Worm (Caenorhabditis elegans) whole organism, L1 larva: ENCODE results near the gene Y43F8B.9.
A peak's percentile ranks its signal among the peaks of the same experiment; 100 is the strongest.

Experiments
- C34B4.2 ChIP-seq: sonication (generic microtip); optimal IDR thresholded peaks from 2 replicates; lab custom pipeline; 2017; ENCODE audit warnings: mild to moderate bottlenecking, missing genetic modification characterization, missing compliant biosample characterization
- aha-1 ChIP-seq: fragments of 150-350 bp; optimal IDR thresholded peaks from 2 replicates; lab custom pipeline; 2014; ENCODE audit warnings: missing biosample characterization, missing genetic modification characterization
- ceh-63 ChIP-seq: fragments of 200-800 bp; sonication (Bioruptor generic); optimal IDR thresholded peaks from 2 replicates; lab custom pipeline; 2018; ENCODE audit warnings: mild to moderate bottlenecking, missing genetic modification characterization, missing compliant biosample characterization
- ceh-82 ChIP-seq, 3 experiments: fragments of 150-350 bp in 1 of 3; sonication (generic microtip) in 2 of 3; optimal IDR thresholded peaks; 2 replicates each; lab custom pipeline; 2014 to 2017; ENCODE audit warnings: missing biosample characterization in 3 of 3, missing genetic modification characterization in 3 of 3
- ceh-88 ChIP-seq: fragments of 200-800 bp; sonication (Bioruptor generic); IDR thresholded peaks from 2 replicates; pipeline ENCODE4 v1.3.6; 2022; ENCODE audit warnings: missing genetic modification characterization, missing compliant biosample characterization
- ces-1 ChIP-seq: fragments of 150-350 bp; optimal IDR thresholded peaks from 2 replicates; lab custom pipeline; 2014; ENCODE audit warnings: missing biosample characterization, missing genetic modification reagents, missing genetic modification characterization
- efl-1 ChIP-seq, 4 experiments: fragments of 150-350 bp; optimal IDR thresholded peaks in 3 of 4; peaks in 1 of 4; 1 replicate in 1 of 4; 2 replicates in 3 of 4; lab custom pipeline; 2014; ENCODE audit warnings: missing biosample characterization in 2 of 4, missing genetic modification characterization in 2 of 4, missing genetic modification reagents in 2 of 4
- elt-2 ChIP-seq: sonication (generic microtip); optimal IDR thresholded peaks from 2 replicates; lab custom pipeline; 2016; ENCODE audit warnings: missing genetic modification characterization, mild to moderate bottlenecking, inconsistent platforms, missing compliant biosample characterization, missing genetic modification reagents
- fkh-10 ChIP-seq: sonication (generic microtip); optimal IDR thresholded peaks from 2 replicates; lab custom pipeline; 2017; ENCODE audit warnings: missing biosample characterization, missing genetic modification reagents, missing genetic modification characterization
- fkh-8 ChIP-seq: sonication (generic microtip); optimal IDR thresholded peaks from 2 replicates; lab custom pipeline; 2016; ENCODE audit warnings: mild to moderate bottlenecking, missing genetic modification characterization, missing compliant biosample characterization
- grh-1 ChIP-seq: fragments of 200-800 bp; sonication (Bioruptor generic); IDR thresholded peaks from 2 replicates; pipeline ENCODE4 v1.3.6; 2022; ENCODE audit warnings: missing genetic modification reagents, missing genetic modification characterization, missing compliant biosample characterization
- hlh-17 ChIP-seq: fragments of 200-800 bp; sonication (Bioruptor generic); optimal IDR thresholded peaks from 2 replicates; lab custom pipeline; 2018; ENCODE audit warnings: missing genetic modification characterization, mild to moderate bottlenecking, missing compliant biosample characterization, moderate library complexity, borderline replicate concordance
- hpl-2 ChIP-seq: fragments of 150-350 bp; optimal IDR thresholded peaks from 2 replicates; lab custom pipeline; 2014; ENCODE audit warnings: missing biosample characterization, missing genetic modification reagents, missing genetic modification characterization
- isw-1 ChIP-seq: fragments of 200-800 bp; sonication (Bioruptor generic); IDR thresholded peaks from 2 replicates; pipeline ENCODE4 v1.3.6; 2022; ENCODE audit warnings: missing genetic modification characterization, missing compliant biosample characterization
- jun-1 ChIP-seq: fragments of 150-350 bp; optimal IDR thresholded peaks from 2 replicates; lab custom pipeline; 2014; ENCODE audit warnings: missing biosample characterization, missing genetic modification reagents, missing genetic modification characterization
- lin-35 ChIP-seq, 2 experiments: fragments of 150-350 bp; optimal IDR thresholded peaks; 2 replicates each; lab custom pipeline; 2014; ENCODE audit warnings: missing biosample characterization in 2 of 2, missing genetic modification characterization in 2 of 2, missing genetic modification reagents in 2 of 2
- mab-9 ChIP-seq: fragments of 200-800 bp; sonication (Bioruptor generic); IDR thresholded peaks from 2 replicates; pipeline ENCODE4 v1.3.6; 2022; ENCODE audit warnings: missing genetic modification reagents, missing genetic modification characterization, missing compliant biosample characterization
- mef-2 ChIP-seq: fragments of 150-350 bp; optimal IDR thresholded peaks from 2 replicates; lab custom pipeline; 2014; ENCODE audit warnings: missing biosample characterization, missing genetic modification characterization
- nhr-19 ChIP-seq: fragments of 200-800 bp; sonication (Bioruptor generic); conservative IDR thresholded peaks from 2 replicates; pipeline ENCODE4 v1.3.6; 2022; ENCODE audit warnings: missing genetic modification characterization, missing compliant biosample characterization
- nhr-20 ChIP-seq: sonication (generic microtip); optimal IDR thresholded peaks from 2 replicates; lab custom pipeline; 2016; ENCODE audit warnings: mild to moderate bottlenecking, missing genetic modification characterization, missing compliant biosample characterization
- nhr-47 ChIP-seq: sonication (generic microtip); optimal IDR thresholded peaks from 2 replicates; lab custom pipeline; 2016; ENCODE audit warnings: mild to moderate bottlenecking, missing genetic modification characterization, moderate library complexity, missing compliant biosample characterization
- nhr-71 ChIP-seq: sonication (generic microtip); optimal IDR thresholded peaks from 2 replicates; lab custom pipeline; 2016; ENCODE audit warnings: mild to moderate bottlenecking, missing genetic modification characterization, moderate library complexity, missing compliant biosample characterization
- nhr-76 ChIP-seq: sonication (generic microtip); optimal IDR thresholded peaks from 2 replicates; lab custom pipeline; 2017; ENCODE audit warnings: missing biosample characterization, missing genetic modification characterization
- pqm-1 ChIP-seq: sonication (generic microtip); optimal IDR thresholded peaks from 3 replicates; lab custom pipeline; 2017; ENCODE audit warnings: missing biosample characterization, missing genetic modification characterization
- snpc-4 ChIP-seq: fragments of 150-350 bp; optimal IDR thresholded peaks from 2 replicates; lab custom pipeline; 2014; ENCODE audit warnings: missing biosample characterization, missing genetic modification characterization
- snu-23 ChIP-seq: sonication (generic microtip); optimal IDR thresholded peaks from 2 replicates; lab custom pipeline; 2016; ENCODE audit warnings: missing genetic modification characterization, missing compliant biosample characterization
- sox-4 ChIP-seq: sonication (generic microtip); optimal IDR thresholded peaks from 2 replicates; lab custom pipeline; 2016; ENCODE audit warnings: missing genetic modification characterization, missing compliant biosample characterization
- tlp-1 ChIP-seq: fragments of 150-350 bp; optimal IDR thresholded peaks from 2 replicates; lab custom pipeline; 2014; ENCODE audit warnings: missing biosample characterization, missing genetic modification characterization
- unc-62 ChIP-seq: fragments of 150-350 bp; optimal IDR thresholded peaks from 2 replicates; lab custom pipeline; 2014; ENCODE audit warnings: missing biosample characterization, missing genetic modification reagents, missing genetic modification characterization
- unc-86 ChIP-seq: sonication (generic microtip); optimal IDR thresholded peaks from 2 replicates; lab custom pipeline; 2016; ENCODE audit warnings: missing genetic modification characterization, missing compliant biosample characterization
- zag-1 ChIP-seq: fragments of 150-350 bp; optimal IDR thresholded peaks from 2 replicates; lab custom pipeline; 2014; ENCODE audit warnings: missing biosample characterization, missing genetic modification characterization

The Y43F8B.9 gene

ce11 chrV:19432030-19432429 lies 45.9 kb upstream of the Y43F8B.9 start:
- TF ChIP-seq mab-9 (GFP tag; lab: Robert Waterston, UW) (no peak), mef-2 (tag; lab: Kevin White, UChicago) (no peak), aha-1 (tag; lab: Kevin White, UChicago) (no peak), nhr-71 (tag; lab: Kevin White, UChicago) (no peak), elt-2 (tag; lab: Kevin White, UChicago) (peak; percentile 14), unc-86 (no peak), ceh-63 (no peak), hlh-17 (GFP tag; lab: Kevin White, UChicago) (no peak)

DNA sequence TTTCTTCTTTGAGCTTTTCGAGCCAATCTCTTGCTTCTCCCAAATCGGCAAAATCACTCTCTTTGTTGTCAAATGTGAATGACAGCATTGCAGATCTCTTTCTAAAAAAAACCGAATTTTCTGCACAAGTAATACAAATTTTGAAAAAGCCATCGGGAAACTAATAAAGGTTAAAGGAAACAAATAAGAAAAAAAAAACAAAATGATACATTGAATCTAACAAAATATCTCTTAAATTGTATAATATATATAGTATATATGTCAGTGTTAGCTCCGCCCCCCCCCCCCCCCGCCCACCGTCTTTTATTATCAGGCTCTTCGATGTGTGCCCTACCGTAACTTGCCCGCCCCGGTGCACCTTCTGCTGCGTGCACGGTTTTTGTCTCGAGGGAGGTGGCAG lies 45.0 kb upstream of the Y43F8B.9 start, which contains the start of gene C25F9.11:
TSS of gene C25F9.11 (minus strand) at position 101 of the 400 bp plus-strand sequence.
- TF ChIP-seq nhr-76 (tag; lab: Kevin White, UChicago) = no peak
- TF ChIP-seq hlh-17 (GFP tag; lab: Kevin White, UChicago) = no peak
- TF ChIP-seq hpl-2 (GFP tag; lab: Kevin White, UChicago) = no peak
- TF ChIP-seq lin-35 (GFP tag; optimal IDR thresholded peaks at IDR 0.05; lab: Kevin White, UChicago) = no peak
- TF ChIP-seq C34B4.2 (tag; lab: Kevin White, UChicago) = no peak
- TF ChIP-seq snu-23 (GFP tag; lab: Kevin White, UChicago) = no peak
- no peak for TF ChIP-seq jun-1 (tag; lab: Kevin White, UChicago)
- TF ChIP-seq snpc-4 (tag; lab: Kevin White, UChicago) = no peak
- TF ChIP-seq mef-2 (tag; lab: Kevin White, UChicago) = no peak
- no peak for TF ChIP-seq fkh-8 (tag; lab: Kevin White, UChicago)
- no peak for TF ChIP-seq pqm-1
- no peak for TF ChIP-seq grh-1 (GFP tag; lab: Robert Waterston, UW)
- TF ChIP-seq zag-1 (tag; lab: Kevin White, UChicago) = no peak
- TF ChIP-seq nhr-47 (tag; lab: Kevin White, UChicago) = no peak
- TF ChIP-seq unc-62 (GFP tag; lab: Kevin White, UChicago) = no peak
- TF ChIP-seq isw-1 (GFP tag; lab: Robert Waterston, UW) = no peak
- no peak for TF ChIP-seq ceh-88 (GFP tag; lab: Robert Waterston, UW)
- TF ChIP-seq ceh-82 (tag; optimal IDR thresholded peaks at IDR 0.05; lab: Kevin White, UChicago) = no peak
- TF ChIP-seq efl-1 (optimal IDR thresholded peaks at IDR 0.05; lab: Kevin White, UChicago) = no peak
- TF ChIP-seq efl-1 (GFP tag; optimal IDR thresholded peaks at IDR 0.05 in 1 of 2; lab: Kevin White, UChicago) = no peak

DNA sequence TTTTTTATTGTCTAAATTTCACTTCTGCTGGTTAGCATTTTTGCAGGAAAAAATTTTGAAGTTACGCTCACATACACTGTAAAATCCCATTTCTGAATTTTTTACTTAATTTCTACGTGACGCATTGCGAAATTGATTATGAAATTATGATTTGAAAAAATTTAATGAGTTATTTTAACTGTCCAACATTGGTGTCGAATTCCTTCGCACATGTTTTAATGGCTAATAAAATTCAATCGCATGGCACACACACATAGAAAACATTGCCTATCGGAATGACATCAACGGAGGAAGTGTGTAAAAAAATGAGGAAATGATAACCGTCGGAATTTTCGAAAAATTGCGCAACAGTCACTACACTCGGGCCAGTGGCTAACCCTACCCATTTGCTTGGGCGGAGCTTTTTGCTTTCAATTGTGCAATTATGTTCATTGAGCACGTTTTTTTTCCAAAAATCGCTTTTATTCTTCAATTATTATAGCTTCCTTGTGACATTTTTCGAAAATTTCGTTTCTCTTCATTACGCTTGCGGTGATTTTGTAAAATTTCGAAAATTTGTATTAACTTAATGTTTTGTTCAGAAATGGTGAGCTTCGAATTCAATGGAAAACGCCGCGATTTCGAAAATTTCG lies 44.0 kb upstream of the Y43F8B.9 start, which contains the start of gene C25F9.16:
TSS of gene C25F9.16 (plus strand) at position 582 of the 632 bp plus-strand sequence.
- TF ChIP-seq grh-1 (GFP tag; lab: Robert Waterston, UW) = no peak
- peak in 1 of 2 experiments; percentile 15 for TF ChIP-seq lin-35 (GFP tag; optimal IDR thresholded peaks at IDR 0.05; lab: Kevin White, UChicago)
- TF ChIP-seq efl-1 (optimal IDR thresholded peaks at IDR 0.05; lab: Kevin White, UChicago) = no peak
- peak in 1 of 2 experiments; percentile 40 for TF ChIP-seq efl-1 (GFP tag; optimal IDR thresholded peaks at IDR 0.05 in 1 of 2; lab: Kevin White, UChicago)

DNA sequence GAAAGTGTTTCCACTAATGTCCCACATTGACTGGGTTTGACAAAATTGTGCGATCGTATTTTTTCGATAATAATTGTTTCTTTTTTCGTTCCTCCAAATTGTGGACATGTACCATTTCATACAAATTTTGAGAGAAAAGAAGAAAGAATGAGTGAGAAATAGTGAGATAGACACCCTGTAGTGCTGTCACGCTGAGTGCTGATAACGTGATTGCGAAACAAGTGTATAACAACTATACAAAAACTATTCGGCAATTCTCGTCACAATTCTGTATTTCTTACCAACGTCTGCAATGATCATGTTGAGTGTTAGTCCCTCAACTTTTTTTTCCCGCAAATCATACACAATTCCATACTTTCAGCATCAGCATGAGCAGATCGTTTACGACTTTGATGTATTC lies 41.6 kb upstream of the Y43F8B.9 start, which contains the start of gene C25F9.14:
TSS of gene C25F9.14 (plus strand) at position 178 of the 400 bp plus-strand sequence.
- TF ChIP-seq ces-1 (GFP tag; lab: Kevin White, UChicago) = no peak
- TF ChIP-seq efl-1 (optimal IDR thresholded peaks at IDR 0.05; lab: Kevin White, UChicago) = no peak
- peak in 1 of 2 experiments; percentile 21 for TF ChIP-seq efl-1 (GFP tag; optimal IDR thresholded peaks at IDR 0.05 in 1 of 2; lab: Kevin White, UChicago)

- TF ChIP-seq nhr-19 (GFP tag; lab: Robert Waterston, UW) (no peak), tlp-1 (tag; lab: Kevin White, UChicago) (no peak), jun-1 (tag; lab: Kevin White, UChicago) (no peak), fkh-10 (no peak), sox-4 (tag; lab: Kevin White, UChicago) (no peak), nhr-20 (no peak)
Measured at ce11 chrV:19443599-19443998, 34.4 kb upstream of the Y43F8B.9 start.
